Fruit fly (Drosophila melanogaster): Measurements from ENCODE around the gene Trf2.
A peak's percentile ranks its signal among the peaks of the same experiment; 100 is the strongest.

The Trf2 gene

DNA sequence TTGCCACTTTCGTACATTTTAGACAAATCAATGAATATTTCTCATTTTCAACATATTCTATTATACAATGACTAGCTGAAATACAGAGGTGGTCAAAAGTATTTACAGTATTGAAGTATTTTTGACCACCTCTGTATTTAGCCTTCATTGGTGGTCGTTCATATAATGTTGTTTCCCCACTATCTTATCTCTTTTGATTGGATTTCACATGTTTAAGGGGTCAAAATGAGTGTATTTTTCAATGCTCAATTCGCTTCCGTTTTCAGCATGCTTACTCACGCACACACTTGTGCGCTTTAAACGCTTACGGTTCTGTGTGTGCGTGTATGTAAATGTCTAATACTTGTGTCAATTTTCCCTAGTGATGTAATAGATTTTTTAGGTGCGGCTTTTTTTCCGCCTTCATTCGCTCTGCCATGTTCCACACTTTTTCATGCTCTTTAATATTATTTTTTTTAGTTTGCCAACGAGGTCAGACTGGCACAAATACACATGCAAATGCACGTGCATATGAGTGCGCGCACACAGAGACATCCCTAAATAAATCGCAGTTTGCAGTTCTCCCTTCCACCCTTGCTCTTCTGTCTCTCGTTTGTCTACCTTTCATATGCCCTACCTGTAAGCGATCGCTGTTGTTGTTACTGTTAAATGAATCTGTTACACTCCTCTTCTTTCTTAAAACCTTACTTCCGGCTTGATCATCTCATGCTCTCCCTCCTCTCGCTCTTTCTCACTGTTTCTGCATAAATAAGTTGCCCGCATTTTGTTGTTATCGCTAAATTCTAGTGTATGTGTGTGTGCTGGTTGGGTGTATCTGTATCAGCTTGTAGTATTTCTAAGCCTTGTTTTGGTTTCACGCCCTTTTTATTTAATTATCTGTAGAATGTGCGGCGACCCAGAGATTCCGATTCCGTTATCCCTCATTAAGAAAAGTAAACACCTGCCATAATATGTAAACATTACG, 3.4 kb downstream of the Trf2 start (continued):
- peak; percentile 49 for TF ChIP-seq lab (GFP tag; optimal IDR thresholded peaks at IDR 0.05)
- no peak for TF ChIP-seq bigmax (GFP tag; optimal IDR thresholded peaks at IDR 0.05)
- TF ChIP-seq ERR (GFP tag; optimal IDR thresholded peaks at IDR 0.05) = no peak
- TF ChIP-seq trem (tag; optimal IDR thresholded peaks at IDR 0.05) = no peak
- no peak for TF ChIP-seq inv (GFP tag; IDR thresholded peaks at IDR 0.05; ENCODE audit: partially characterized antibody)
- TF ChIP-seq luna (GFP tag; optimal IDR thresholded peaks at IDR 0.05) = no peak
- TF ChIP-seq CG10209 (GFP tag; optimal IDR thresholded peaks at IDR 0.05) = peak; percentile 1
- TF ChIP-seq Atf3 (GFP tag; optimal IDR thresholded peaks at IDR 0.05) = no peak
- TF ChIP-seq D (optimal IDR thresholded peaks at IDR 0.05) = peak; percentile 44
- no peak for TF ChIP-seq D (GFP tag; optimal IDR thresholded peaks at IDR 0.05)
- no peak for TF ChIP-seq Mrtf (GFP tag; IDR thresholded peaks at IDR 0.05)
- no peak for TF ChIP-seq sim (GFP tag; IDR thresholded peaks at IDR 0.05)
- no peak for TF ChIP-seq bbx (GFP tag; IDR thresholded peaks at IDR 0.05; ENCODE audit: partially characterized antibody)
- TF ChIP-seq jigr1 (GFP tag; IDR thresholded peaks at IDR 0.05) = no peak
- TF ChIP-seq CG8388 (GFP tag; optimal IDR thresholded peaks at IDR 0.05) = no peak
- TF ChIP-seq cwo (GFP tag; optimal IDR thresholded peaks at IDR 0.05) = peak; percentile 25
- peak; percentile 92 for TF ChIP-seq chinmo (GFP tag; IDR thresholded peaks at IDR 0.05; ENCODE audit: partially characterized antibody)
- no peak for TF ChIP-seq sima (GFP tag; optimal IDR thresholded peaks at IDR 0.05)
- TF ChIP-seq CG9817 (tag; optimal IDR thresholded peaks at IDR 0.05) = no peak
- TF ChIP-seq MBD-R2 (GFP tag; IDR thresholded peaks at IDR 0.05) = no peak
- peak; percentile 41 for TF ChIP-seq exex (tag; optimal IDR thresholded peaks at IDR 0.05)
- 0 out of 2 replicates have a peak, but pooled peaks have one; percentile 11 for TF ChIP-seq CG32767 (GFP tag; IDR thresholded peaks at IDR 0.05)
- TF ChIP-seq BEAF-32 (GFP tag; optimal IDR thresholded peaks at IDR 0.05) = no peak
- TF ChIP-seq Hmr (GFP tag; optimal IDR thresholded peaks at IDR 0.05) = peak; percentile 4
- TF ChIP-seq CG8089 (GFP tag; optimal IDR thresholded peaks at IDR 0.05) = no peak
- peak; percentile 71 for TF ChIP-seq CG15073 (GFP tag; optimal IDR thresholded peaks at IDR 0.05)
- no peak for TF ChIP-seq Atf-2 (GFP tag; optimal IDR thresholded peaks at IDR 0.05)
- no peak for TF ChIP-seq sna (GFP tag; IDR thresholded peaks at IDR 0.05; ENCODE audit: partially characterized antibody)
- TF ChIP-seq hkb (optimal IDR thresholded peaks at IDR 0.05) = no peak
- peak; percentile 7; the same call in 1 of the 2 replicates for TF ChIP-seq hkb (GFP tag; IDR thresholded peaks at IDR 0.05)
- TF ChIP-seq tap (tag; optimal IDR thresholded peaks at IDR 0.05) = no peak
- TF ChIP-seq Hr39 (optimal IDR thresholded peaks at IDR 0.05) = no peak
- TF ChIP-seq kah (GFP tag; optimal IDR thresholded peaks at IDR 0.05) = no peak
- TF ChIP-seq HLH4C (GFP tag; IDR thresholded peaks at IDR 0.05; ENCODE audit: partially characterized antibody) = no peak
- TF ChIP-seq Taf1 (GFP tag; IDR thresholded peaks at IDR 0.05) = no peak
- peak in 1 of 2 experiments; percentile 96 for TF ChIP-seq Pdp1 (GFP tag; optimal IDR thresholded peaks at IDR 0.05)
- TF ChIP-seq onecut (GFP tag; IDR thresholded peaks at IDR 0.05) = no peak
- no peak for TF ChIP-seq Drgx (GFP tag; IDR thresholded peaks at IDR 0.05)
- TF ChIP-seq nom (GFP tag; optimal IDR thresholded peaks at IDR 0.05) = peak; percentile 22
- no peak for TF ChIP-seq CG30431 (GFP tag; optimal IDR thresholded peaks at IDR 0.05)
- peak; percentile 79 for TF ChIP-seq mirr (GFP tag; optimal IDR thresholded peaks at IDR 0.05)
- no peak for TF ChIP-seq CG1529 (GFP tag; optimal IDR thresholded peaks at IDR 0.05)
- TF ChIP-seq sd (tag; optimal IDR thresholded peaks at IDR 0.05) = peak; percentile 16
- TF ChIP-seq kni (GFP tag; optimal IDR thresholded peaks at IDR 0.05) = peak; percentile 73
- peak; percentile 71 for TF ChIP-seq CG4360 (GFP tag; IDR thresholded peaks at IDR 0.05)
- TF ChIP-seq nerfin-2 (GFP tag; IDR thresholded peaks at IDR 0.05; ENCODE audit: partially characterized antibody) = no peak
- TF ChIP-seq CG42726 (GFP tag; IDR thresholded peaks at IDR 0.05; ENCODE audit: partially characterized antibody) = no peak
- TF ChIP-seq wdn (GFP tag; IDR thresholded peaks at IDR 0.05) = no peak
- TF ChIP-seq CG17361 (GFP tag; IDR thresholded peaks at IDR 0.05) = no peak

Measured in whole organism, embryonic.